Worm (Caenorhabditis elegans) whole organism, late embryonic: Measurements from ENCODE around the gene T01D3.6.

Experiments used
- che-1 ChIP-seq: sonication (generic microtip); optimal IDR thresholded peaks from 2 replicates; lab custom pipeline; 2016; ENCODE audit warnings: mild to moderate bottlenecking, missing genetic modification characterization, missing compliant biosample characterization
- eyg-1 ChIP-seq: sonication (generic microtip); optimal IDR thresholded peaks from 2 replicates; lab custom pipeline; 2016; ENCODE audit warnings: missing genotype, missing genetic modification characterization, missing compliant biosample characterization
- unc-55 ChIP-seq: sonication (generic microtip); optimal IDR thresholded peaks from 2 replicates; lab custom pipeline; 2017; ENCODE audit warnings: missing biosample characterization, missing genetic modification reagents, missing genetic modification characterization

ce11 chrV:13756359-13757091, 39.9 kb downstream of the T01D3.6 start, which contains the start of gene F20G2.2:
- TF ChIP-seq unc-55 (GFP tag; lab: Kevin White, UChicago) (no peak), che-1 (tag; lab: Kevin White, UChicago) (no peak), eyg-1 (tag; lab: Kevin White, UChicago) (no peak)
